Fruit fly (Drosophila melanogaster) whole organism, embryonic: ENCODE results near the gene PGAP2.

Experiments
- Bdp1 ChIP-seq: fragments of 200-800 bp; sonication (Bioruptor generic); optimal IDR thresholded peaks from 3 replicates; lab custom pipeline; 2016; ENCODE audit warnings: missing biosample characterization, missing genetic modification characterization
- BtbVII ChIP-seq: fragments of 200-800 bp; sonication (Bioruptor generic); optimal IDR thresholded peaks from 3 replicates; lab custom pipeline; 2017; ENCODE audit warnings: missing biosample characterization, mild to moderate bottlenecking, missing genetic modification characterization
- Bteb2 ChIP-seq: fragments of 200-800 bp; sonication (Bioruptor generic); optimal IDR thresholded peaks from 2 replicates; lab custom pipeline; 2016; ENCODE audit warnings: missing biosample characterization, missing genetic modification characterization
- CG10654 ChIP-seq: fragments of 200-800 bp; sonication (Bioruptor generic); optimal IDR thresholded peaks from 2 replicates; lab custom pipeline; 2016; ENCODE audit warnings: missing biosample characterization, missing genetic modification characterization
- CG11560 ChIP-seq: fragments of 200-800 bp; sonication (Bioruptor generic); IDR thresholded peaks from 3 replicates; pipeline ENCODE4 v1.3.6; 2022; ENCODE audit warnings: missing biosample characterization, missing genetic modification characterization
- CG12155 ChIP-seq: fragments of 200-800 bp; sonication (Bioruptor generic); optimal IDR thresholded peaks from 3 replicates; lab custom pipeline; 2016; ENCODE audit warnings: missing biosample characterization, missing genetic modification characterization
- CG12219 ChIP-seq: fragments of 200-800 bp; sonication (Bioruptor generic); optimal IDR thresholded peaks from 3 replicates; lab custom pipeline; 2018; ENCODE audit warnings: missing biosample characterization, mild to moderate bottlenecking, missing genetic modification characterization
- CG12299 ChIP-seq: fragments of 200-800 bp; sonication (Bioruptor generic); optimal IDR thresholded peaks from 2 replicates; lab custom pipeline; 2018; ENCODE audit warnings: missing biosample characterization, mild to moderate bottlenecking, missing genetic modification characterization
- CG12659 ChIP-seq: fragments of 200-800 bp; sonication (Bioruptor generic); optimal IDR thresholded peaks from 3 replicates; lab custom pipeline; 2017; ENCODE audit warnings: mild to moderate bottlenecking, missing biosample characterization, missing genetic modification reagents, missing genetic modification characterization
- CG15011 ChIP-seq: fragments of 200-800 bp; sonication (Bioruptor generic); optimal IDR thresholded peaks from 3 replicates; lab custom pipeline; 2018; ENCODE audit warnings: missing biosample characterization, mild to moderate bottlenecking, missing genetic modification characterization
- CG17802 ChIP-seq: fragments of 200-800 bp; sonication (Bioruptor generic); optimal IDR thresholded peaks from 2 replicates; lab custom pipeline; 2018; ENCODE audit warnings: missing biosample characterization, mild to moderate bottlenecking, missing genetic modification characterization, moderate library complexity
- CG2199 ChIP-seq: fragments of 200-800 bp; sonication (Bioruptor generic); IDR thresholded peaks from 3 replicates; pipeline ENCODE4 v1.3.6; 2022; ENCODE audit warnings: missing biosample characterization, missing genetic modification characterization
- CG33213 ChIP-seq: fragments of 200-800 bp; sonication (Bioruptor generic); optimal IDR thresholded peaks from 3 replicates; lab custom pipeline; 2016; ENCODE audit warnings: missing biosample characterization, missing genetic modification characterization
- CG4328 ChIP-seq: fragments of 200-800 bp; sonication (Bioruptor generic); optimal IDR thresholded peaks from 3 replicates; lab custom pipeline; 2017; ENCODE audit warnings: missing biosample characterization, missing genetic modification reagents, missing genetic modification characterization
- CG43689 ChIP-seq: fragments of 200-800 bp; sonication (Bioruptor generic); IDR thresholded peaks from 2 replicates; pipeline ENCODE4 v1.3.6; 2022; ENCODE audit warnings: missing biosample characterization, missing genetic modification characterization
- CG4424 ChIP-seq: fragments of 200-800 bp; sonication (Bioruptor generic); optimal IDR thresholded peaks from 3 replicates; lab custom pipeline; 2016; ENCODE audit warnings: missing biosample characterization, missing genetic modification characterization
- CG6689 ChIP-seq: fragments of 200-800 bp; sonication (Bioruptor generic); IDR thresholded peaks from 2 replicates; pipeline ENCODE4 v1.3.6; 2022; ENCODE audit warnings: missing biosample characterization, missing genetic modification characterization
- CG6854 ChIP-seq: fragments of 200-800 bp; sonication (Bioruptor generic); optimal IDR thresholded peaks from 3 replicates; lab custom pipeline; 2017; ENCODE audit warnings: missing biosample characterization, mild to moderate bottlenecking, missing genetic modification characterization
- CG7556 ChIP-seq: fragments of 200-800 bp; sonication (Bioruptor generic); optimal IDR thresholded peaks from 2 replicates; lab custom pipeline; 2017; ENCODE audit warnings: missing biosample characterization, mild to moderate bottlenecking, missing genetic modification characterization
- CG9437 ChIP-seq: fragments of 200-800 bp; sonication (Bioruptor generic); optimal IDR thresholded peaks from 2 replicates; lab custom pipeline; 2018; ENCODE audit warnings: missing biosample characterization, mild to moderate bottlenecking, missing genetic modification characterization
- CG9817 ChIP-seq: fragments of 200-800 bp; sonication (Bioruptor generic); optimal IDR thresholded peaks from 2 replicates; lab custom pipeline; 2018; ENCODE audit warnings: missing biosample characterization, mild to moderate bottlenecking, missing genetic modification characterization, moderate library complexity
- Dp ChIP-seq: fragments of 200-800 bp; sonication (Bioruptor generic); optimal IDR thresholded peaks from 2 replicates; lab custom pipeline; 2018; ENCODE audit warnings: missing biosample characterization, mild to moderate bottlenecking, missing genetic modification characterization, moderate library complexity
- Elba2 ChIP-seq: fragments of 200-800 bp; sonication (Bioruptor generic); optimal IDR thresholded peaks from 3 replicates; lab custom pipeline; 2016; ENCODE audit warnings: missing biosample characterization, missing genetic modification characterization
- Gsc ChIP-seq: fragments of 200-800 bp; sonication (Bioruptor generic); IDR thresholded peaks from 2 replicates; pipeline ENCODE4 v1.3.6; 2022; ENCODE audit warnings: missing biosample characterization, missing genetic modification characterization
- HLH4C ChIP-seq: fragments of 200-800 bp; sonication (Bioruptor generic); IDR thresholded peaks from 3 replicates; pipeline ENCODE4 v1.3.6; 2022; ENCODE audit warnings: missing biosample characterization, missing genetic modification characterization; ENCODE audit not compliant: partially characterized antibody
- Hey ChIP-seq: fragments of 200-800 bp; sonication (Bioruptor generic); optimal IDR thresholded peaks from 3 replicates; lab custom pipeline; 2018; ENCODE audit warnings: missing biosample characterization, mild to moderate bottlenecking, missing genetic modification characterization
- Hmr ChIP-seq: fragments of 200-800 bp; sonication (Bioruptor generic); optimal IDR thresholded peaks from 3 replicates; lab custom pipeline; 2017; ENCODE audit warnings: mild to moderate bottlenecking, missing biosample characterization, missing genetic modification reagents, missing genetic modification characterization
- NFAT ChIP-seq: fragments of 200-800 bp; sonication (Bioruptor generic); IDR thresholded peaks from 2 replicates; pipeline ENCODE4 v1.3.6; 2022; ENCODE audit warnings: missing biosample characterization, missing genetic modification characterization
- Oli ChIP-seq: fragments of 200-800 bp; sonication (Bioruptor generic); optimal IDR thresholded peaks from 2 replicates; lab custom pipeline; 2018; ENCODE audit warnings: missing biosample characterization, mild to moderate bottlenecking, missing genetic modification characterization, moderate library complexity
- Sry-δ ChIP-seq: fragments of 200-800 bp; sonication (Bioruptor generic); optimal IDR thresholded peaks from 2 replicates; lab custom pipeline; 2016; ENCODE audit warnings: missing biosample characterization, missing genetic modification characterization
- amos ChIP-seq: fragments of 200-800 bp; sonication (Bioruptor generic); IDR thresholded peaks from 2 replicates; pipeline ENCODE4 v1.3.6; 2022; ENCODE audit warnings: missing biosample characterization, missing genetic modification characterization; ENCODE audit not compliant: partially characterized antibody
- caup ChIP-seq: fragments of 200-800 bp; sonication (Bioruptor generic); optimal IDR thresholded peaks from 3 replicates; lab custom pipeline; 2017; ENCODE audit warnings: missing biosample characterization, mild to moderate bottlenecking, missing genetic modification characterization, moderate library complexity; ENCODE audit not compliant: severe bottlenecking
- corto ChIP-seq: fragments of 200-800 bp; sonication (Bioruptor generic); optimal IDR thresholded peaks from 2 replicates; lab custom pipeline; 2016; ENCODE audit warnings: missing biosample characterization, mild to moderate bottlenecking, missing genetic modification characterization, moderate library complexity
- danr ChIP-seq: fragments of 200-800 bp; sonication (Bioruptor generic); IDR thresholded peaks from 2 replicates; pipeline ENCODE4 v1.3.6; 2022; ENCODE audit warnings: missing biosample characterization, missing genetic modification characterization
- fd96Cb ChIP-seq: fragments of 200-800 bp; sonication (Bioruptor generic); optimal IDR thresholded peaks from 2 replicates; lab custom pipeline; 2018; ENCODE audit warnings: missing biosample characterization, mild to moderate bottlenecking, missing genetic modification characterization, moderate library complexity
- fu2 ChIP-seq: fragments of 200-800 bp; sonication (Bioruptor generic); optimal IDR thresholded peaks from 2 replicates; lab custom pipeline; 2016; ENCODE audit warnings: missing biosample characterization, missing genetic modification characterization
- lola ChIP-seq, 3 experiments: fragments of >200 bp in 2 of 3; fragments of 200-800 bp in 1 of 3; sonication (Bioruptor generic) in 1 of 3; optimal IDR thresholded peaks; 2 replicates each; lab custom pipeline; 2017 to 2019; ENCODE audit warnings: missing biosample characterization in 3 of 3, missing genetic modification characterization in 3 of 3, mild to moderate bottlenecking in 1 of 3, moderate library complexity in 1 of 3
- odd ChIP-seq: fragments of 200-800 bp; sonication (Bioruptor generic); optimal IDR thresholded peaks from 2 replicates; lab custom pipeline; 2017; ENCODE audit warnings: missing biosample characterization, mild to moderate bottlenecking, missing genetic modification characterization
- seq ChIP-seq: fragments of 200-800 bp; sonication (Bioruptor generic); IDR thresholded peaks from 2 replicates; pipeline ENCODE4 v1.3.6; 2022; ENCODE audit warnings: missing biosample characterization, missing genetic modification characterization
- tin ChIP-seq: fragments of 200-800 bp; sonication (Bioruptor generic); optimal IDR thresholded peaks from 3 replicates; lab custom pipeline; 2016; ENCODE audit warnings: missing biosample characterization, missing genetic modification characterization
- wdn ChIP-seq: fragments of 200-800 bp; sonication (Bioruptor generic); IDR thresholded peaks from 2 replicates; pipeline ENCODE4 v1.3.6; 2022; ENCODE audit warnings: missing biosample characterization, missing genetic modification characterization
- wor ChIP-seq: fragments of 200-800 bp; sonication (Bioruptor generic); IDR thresholded peaks from 2 replicates; pipeline ENCODE4 v1.3.6; 2022; ENCODE audit warnings: missing biosample characterization, missing genetic modification characterization
- zfh1 ChIP-seq: fragments of 200-800 bp; sonication (Bioruptor generic); IDR thresholded peaks from 3 replicates; pipeline ENCODE4 v1.3.6; 2022; ENCODE audit warnings: missing biosample characterization, missing genetic modification characterization

The PGAP2 gene

dm6 chr2L:856690-857488 is 37.6 kb upstream of the PGAP2 start (continued):
- TF ChIP-seq CG12659 (GFP tag; lab: Kevin White, UChicago) (peak; percentile 72), seq (peak; percentile 59; the same call in 1 of the 2 replicates), BtbVII (GFP tag; lab: Kevin White, UChicago) (peak; percentile 10), CG17802 (tag; lab: Kevin White, UChicago) (peak; percentile 37), CG6689 (GFP tag; lab: Robert Waterston, UW) (peak; percentile 88), wdn (GFP tag; lab: Robert Waterston, UW) (peak; percentile 77), CG12299 (peak; percentile 38), CG43689 (GFP tag; lab: Robert Waterston, UW) (peak; percentile 53; the same call in 1 of the 2 replicates), NFAT (GFP tag; lab: Robert Waterston, UW) (no peak), CG4424 (GFP tag; lab: Kevin White, UChicago) (peak; percentile 76), Hey (tag; lab: Kevin White, UChicago) (no peak), fd96Cb (tag; lab: Kevin White, UChicago) (peak; percentile 85), Sry-δ (peak; percentile 17), amos (GFP tag; lab: Robert Waterston, UW) (no peak), CG15011 (peak; percentile 60), CG12155 (GFP tag; lab: Kevin White, UChicago) (peak; percentile 61), Gsc (GFP tag; lab: Robert Waterston, UW) (peak; percentile 71), caup (peak; percentile 34), Oli (peak; percentile 79), Bteb2 (no peak), Bdp1 (GFP tag; lab: Kevin White, UChicago) (peak; percentile 50), lola (GFP tag; optimal IDR thresholded peaks at IDR 0.05; lab: Kevin White, UChicago) (peak in 1 of 3 experiments; percentile 75), Dp (GFP tag; lab: Kevin White, UChicago) (no peak), CG6854 (GFP tag; lab: Kevin White, UChicago) (no peak), odd (GFP tag; lab: Kevin White, UChicago) (peak; percentile 61), CG10654 (GFP tag; lab: Kevin White, UChicago) (peak; percentile 70), HLH4C (GFP tag; lab: Robert Waterston, UW) (no peak), Hmr (GFP tag; lab: Kevin White, UChicago) (peak; percentile 58), CG9817 (peak; percentile 23), fu2 (GFP tag; lab: Kevin White, UChicago) (peak; percentile 22), corto (GFP tag; lab: Kevin White, UChicago) (no peak), danr (peak; percentile 78; the same call in 1 of the 2 replicates), CG11560 (tag; lab: Robert Waterston, UW) (peak; percentile 63; the same call in 1 of the 3 replicates), CG2199 (peak; percentile 83; the same call in 1 of the 3 replicates), CG4328 (no peak), Elba2 (no peak), CG7556 (GFP tag; lab: Kevin White, UChicago) (peak; percentile 64), zfh1 (GFP tag; lab: Robert Waterston, UW) (peak; percentile 94), CG9437 (peak; percentile 12), CG33213 (peak; percentile 53), CG12219 (GFP tag; lab: Kevin White, UChicago) (peak; percentile 82), wor (GFP tag; lab: Robert Waterston, UW) (peak; percentile 83), tin (GFP tag; lab: Kevin White, UChicago) (peak; percentile 46)
